Worm (Caenorhabditis elegans) whole organism, young adult: ENCODE measurements around the gene pals-37.

Source experiments
- C17E4.6 ChIP-seq: fragments of 200-800 bp; sonication (Bioruptor generic); IDR thresholded peaks from 2 replicates; pipeline ENCODE4 v1.3.6; 2022; ENCODE audit warnings: missing genetic modification reagents, missing genetic modification characterization, missing compliant biosample characterization
- T07F8.4 ChIP-seq: sonication (generic microtip); optimal IDR thresholded peaks from 2 replicates; lab custom pipeline; 2016; ENCODE audit warnings: mild to moderate bottlenecking, missing genetic modification characterization, moderate library complexity, missing compliant biosample characterization
- ets-4 ChIP-seq: fragments of 200-800 bp; sonication (Bioruptor generic); optimal IDR thresholded peaks from 2 replicates; lab custom pipeline; 2018; ENCODE audit warnings: mild to moderate bottlenecking, missing genetic modification characterization, missing compliant biosample characterization
- sea-2 ChIP-seq: fragments of 200-800 bp; sonication (Bioruptor generic); IDR thresholded peaks from 2 replicates; pipeline ENCODE4 v1.3.6; 2022; ENCODE audit warnings: missing genetic modification characterization, missing compliant biosample characterization
- snpc-4 ChIP-seq, 5 experiments: fragments of 150-350 bp in 1 of 5; sonication (generic microtip) in 4 of 5; optimal IDR thresholded peaks; 2 replicates each; lab custom pipeline; 2014 to 2018; ENCODE audit warnings: missing genetic modification characterization in 5 of 5, missing biosample characterization in 3 of 5, antibody characterized with exemption in 2 of 5, mild to moderate bottlenecking in 2 of 5, missing compliant biosample characterization in 2 of 5, missing genotype in 2 of 5, moderate library complexity in 2 of 5, missing genetic modification reagents in 1 of 5

DNA sequence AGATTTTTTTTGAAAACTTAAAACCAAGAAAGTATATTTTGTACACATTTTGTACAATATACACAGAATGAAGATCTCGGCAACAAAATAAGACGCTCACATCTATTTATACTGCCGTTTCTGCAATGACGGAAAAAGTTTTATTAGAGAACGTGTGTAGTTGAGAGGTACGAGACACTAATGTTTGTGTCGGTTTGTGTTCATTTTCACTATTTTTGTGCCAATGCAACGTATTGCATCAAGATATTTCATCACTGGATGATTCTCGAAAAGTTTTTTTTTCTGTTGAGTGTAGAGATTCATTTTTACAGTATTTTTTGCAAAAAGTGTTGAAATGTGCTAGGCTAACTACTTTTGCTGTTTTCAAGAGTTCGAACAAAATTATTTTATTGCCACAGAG is 32.3 kb downstream of the pals-37 start:
- TF ChIP-seq snpc-4 (GFP tag; optimal IDR thresholded peaks at IDR 0.05; lab: Kevin White, UChicago) (no peak), snpc-4 (tag; optimal IDR thresholded peaks at IDR 0.05; lab: Kevin White, UChicago) (no peak), ets-4 (GFP tag; lab: Kevin White, UChicago) (no peak), C17E4.6 (GFP tag; lab: Robert Waterston, UW) (no peak), T07F8.4 (tag; lab: Kevin White, UChicago) (no peak), sea-2 (no peak)
